Worm (Caenorhabditis elegans) whole organism, midembryonic: Measurements from ENCODE around the gene F59B2.9.

Source experiments
- T22C8.4 ChIP-seq: fragments of 200-800 bp; sonication (Bioruptor generic); IDR thresholded peaks from 2 replicates; pipeline ENCODE4 v1.3.6; 2022; ENCODE audit warnings: missing genetic modification characterization, missing compliant biosample characterization
- cog-1 ChIP-seq: sonication (generic microtip); optimal IDR thresholded peaks from 2 replicates; lab custom pipeline; 2016; ENCODE audit warnings: missing genetic modification characterization, missing compliant biosample characterization
- flt-1 ChIP-seq: fragments of 200-800 bp; sonication (Bioruptor generic); IDR thresholded peaks from 2 replicates; pipeline ENCODE4 v1.3.6; 2022; ENCODE audit warnings: missing genetic modification characterization, missing compliant biosample characterization
- klf-2 ChIP-seq: fragments of 200-800 bp; sonication (Bioruptor generic); conservative IDR thresholded peaks from 2 replicates; pipeline ENCODE4 v1.3.6; 2022; ENCODE audit warnings: missing genetic modification reagents, missing genetic modification characterization, missing compliant biosample characterization
- med-1 ChIP-seq: sonication (generic microtip); optimal IDR thresholded peaks from 2 replicates; lab custom pipeline; 2017; ENCODE audit warnings: missing genetic modification characterization, mild to moderate bottlenecking, missing compliant biosample characterization, antibody characterized with exemption, missing genetic modification reagents; ENCODE audit not compliant: insufficient read depth
- ref-1 ChIP-seq: fragments of 200-800 bp; sonication (Bioruptor generic); conservative IDR thresholded peaks from 2 replicates; pipeline ENCODE4 v1.3.6; 2022; ENCODE audit warnings: missing genetic modification reagents, missing genetic modification characterization, missing compliant biosample characterization
- tab-1 ChIP-seq: fragments of 200-800 bp; sonication (Bioruptor generic); IDR thresholded peaks from 2 replicates; pipeline ENCODE4 v1.3.6; 2022; ENCODE audit warnings: missing genetic modification characterization, missing compliant biosample characterization
- ztf-23 ChIP-seq: fragments of 200-800 bp; sonication (Bioruptor generic); IDR thresholded peaks from 2 replicates; pipeline ENCODE4 v1.3.6; 2022; ENCODE audit warnings: missing genetic modification reagents, missing genetic modification characterization, missing compliant biosample characterization
- ztf-29 ChIP-seq: fragments of 200-800 bp; sonication (Bioruptor generic); IDR thresholded peaks from 2 replicates; pipeline ENCODE4 v1.3.6; 2022; ENCODE audit warnings: missing genetic modification reagents, missing genetic modification characterization, missing compliant biosample characterization

F59B2.9 gene

DNA sequence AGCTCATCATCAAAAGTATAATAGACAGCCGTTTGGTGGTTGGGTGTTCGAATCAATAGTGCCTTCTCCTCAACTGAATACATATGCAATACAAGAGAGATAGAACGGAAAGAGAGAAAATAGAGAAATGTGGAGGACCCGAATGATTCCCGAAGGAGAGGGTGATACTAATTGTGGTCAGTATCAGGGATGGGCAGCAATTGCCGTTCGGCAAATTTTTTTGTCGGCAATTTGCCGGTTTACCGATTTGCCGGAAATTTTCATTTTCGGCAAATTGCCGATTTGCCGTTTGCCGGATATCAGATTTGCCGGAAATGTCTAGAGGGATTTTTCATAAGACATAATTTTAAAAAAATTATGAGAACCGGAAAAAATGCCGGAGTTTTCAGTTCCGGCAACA is at the start of gene F59B2.9:
Gene F59B2.9 (minus strand): TSS at position 101 of the 400 bp plus-strand sequence.
- no peak for TF ChIP-seq ref-1 (GFP tag; lab: Robert Waterston, UW)
- no peak for TF ChIP-seq ztf-23 (GFP tag; lab: Robert Waterston, UW)
- no peak for TF ChIP-seq tab-1 (GFP tag; lab: Robert Waterston, UW)
- no peak for TF ChIP-seq flt-1 (GFP tag; lab: Robert Waterston, UW)
- no peak for TF ChIP-seq klf-2 (GFP tag; lab: Robert Waterston, UW)
- TF ChIP-seq med-1 (GFP tag; lab: Kevin White, UChicago) = no peak
- TF ChIP-seq ztf-29 (GFP tag; lab: Robert Waterston, UW) = no peak
- no peak for TF ChIP-seq cog-1 (tag; lab: Kevin White, UChicago)
- no peak for TF ChIP-seq T22C8.4

DNA sequence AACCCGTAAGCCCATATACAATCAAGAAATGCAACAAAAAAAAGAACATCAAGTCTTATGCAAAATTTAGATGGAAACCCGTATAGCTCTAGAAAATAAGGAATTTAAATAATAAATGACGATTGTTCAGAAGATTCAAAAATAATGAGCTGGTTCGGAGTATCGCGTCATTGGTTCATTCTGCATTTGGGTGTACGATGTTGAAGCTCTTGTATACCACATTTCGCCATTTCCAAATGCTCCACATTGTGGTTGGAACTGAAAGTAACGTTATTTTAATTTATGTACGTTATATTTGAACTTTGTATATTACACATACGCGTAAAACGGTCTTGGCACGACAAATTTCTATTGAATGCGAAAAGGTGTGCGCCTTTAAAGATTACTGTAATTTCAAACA is 48.1 kb upstream of the F59B2.9 start:
- no peak for TF ChIP-seq flt-1 (GFP tag; lab: Robert Waterston, UW)
- no peak for TF ChIP-seq med-1 (GFP tag; lab: Kevin White, UChicago)

DNA sequence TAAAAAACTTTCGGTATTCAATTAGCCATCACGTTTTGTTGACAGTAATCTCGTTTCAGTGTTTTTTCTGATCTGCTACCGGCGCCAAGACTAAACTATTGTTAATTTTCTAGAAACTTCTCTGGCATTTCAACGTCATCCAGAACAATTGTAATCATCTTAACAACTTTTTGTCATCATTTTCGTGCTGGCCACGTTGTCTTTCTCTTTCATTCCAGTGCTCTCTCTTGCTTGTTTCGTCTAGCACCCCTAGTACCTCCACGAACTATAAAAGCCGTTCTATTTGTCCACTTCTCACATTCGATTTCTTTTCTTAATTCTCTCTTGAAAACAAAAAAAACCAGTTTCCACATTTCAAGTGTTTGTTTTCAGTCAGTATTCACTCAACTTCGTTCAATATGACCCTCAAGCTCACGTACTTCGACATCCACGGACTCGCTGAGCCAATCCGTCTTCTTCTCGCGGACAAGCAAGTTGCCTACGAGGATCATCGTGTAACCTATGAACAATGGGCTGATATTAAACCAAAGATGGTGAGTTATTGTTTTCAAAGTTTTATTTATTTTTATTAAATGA is 46.8 kb upstream of the F59B2.9 start, which contains the start of gene gst-1:
Gene gst-1 (plus strand): TSS at position 373 of the 576 bp plus-strand sequence.
- TF ChIP-seq flt-1 (GFP tag; lab: Robert Waterston, UW) = no peak

DNA sequence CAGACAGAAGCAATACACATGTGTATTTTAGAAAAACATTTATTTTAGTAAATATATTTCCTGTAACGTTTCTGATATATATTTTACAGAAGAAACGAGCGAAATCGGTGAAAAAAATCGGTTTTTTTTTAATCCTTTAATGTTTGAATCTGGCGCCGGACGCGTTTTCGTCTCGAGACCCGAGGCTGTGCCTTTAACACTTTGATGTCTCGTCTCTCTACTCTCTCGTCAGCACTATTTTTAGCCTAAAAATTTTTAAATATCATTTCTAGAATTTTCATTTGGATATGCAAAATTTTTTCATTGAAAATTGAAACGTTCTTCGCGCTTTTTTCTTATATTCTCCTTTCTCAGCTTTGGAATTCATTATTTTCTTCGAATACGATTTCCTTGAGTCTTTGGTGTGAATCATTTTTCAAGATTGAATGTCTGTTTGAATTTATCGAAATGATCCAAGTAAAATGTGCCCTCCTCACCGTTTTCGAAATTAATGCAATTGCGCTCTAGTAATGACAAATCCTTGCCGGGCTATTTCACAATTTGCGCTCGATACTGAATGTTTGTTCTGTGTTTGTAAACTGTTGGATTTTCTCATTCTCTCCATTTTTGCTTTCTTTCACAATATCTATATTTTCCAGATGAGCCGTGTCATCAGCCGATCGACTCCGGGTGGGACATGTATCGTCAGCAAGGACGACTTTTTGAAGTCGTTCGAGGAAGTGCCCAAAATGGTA is 42.4 kb upstream of the F59B2.9 start, which contains the start of gene cls-2:
Gene cls-2 (plus strand): TSS at position 635 of the 734 bp plus-strand sequence.
- TF ChIP-seq klf-2 (GFP tag; lab: Robert Waterston, UW) = no peak

DNA sequence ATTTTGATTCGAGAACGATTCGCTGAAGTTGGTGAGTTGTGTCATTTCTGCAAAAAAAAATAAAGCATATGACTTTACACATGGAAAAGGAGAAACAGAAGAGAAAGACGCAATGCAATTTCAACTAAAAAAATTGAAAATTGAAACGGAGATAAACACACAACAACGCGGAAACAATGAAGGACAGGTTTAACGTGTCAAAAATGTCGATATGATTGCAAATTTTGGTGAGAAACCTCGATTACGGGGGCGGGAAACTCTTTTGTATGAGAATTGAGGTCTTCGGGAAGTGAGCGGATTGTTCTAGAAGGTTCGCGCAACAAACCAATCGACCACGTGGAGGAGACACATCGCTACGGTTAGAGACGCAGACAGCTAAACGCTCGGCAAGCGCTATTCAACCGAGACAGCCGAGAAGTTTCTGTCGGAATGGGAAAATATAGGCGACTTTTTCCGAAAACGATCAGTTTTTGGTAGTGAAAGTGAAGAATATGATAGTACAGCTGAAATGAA is 41.6 kb upstream of the F59B2.9 start, which contains the start of gene R107.5:
Gene R107.5 (minus strand): TSS at position 51 of the 513 bp plus-strand sequence.
- TF ChIP-seq T22C8.4 (peak; percentile 52; the same call in 1 of the 2 replicates), ref-1 (GFP tag; lab: Robert Waterston, UW) (no peak), ztf-23 (GFP tag; lab: Robert Waterston, UW) (peak; percentile 81), ztf-29 (GFP tag; lab: Robert Waterston, UW) (no peak), flt-1 (GFP tag; lab: Robert Waterston, UW) (peak; percentile 78), klf-2 (GFP tag; lab: Robert Waterston, UW) (no peak), cog-1 (tag; lab: Kevin White, UChicago) (no peak)

DNA sequence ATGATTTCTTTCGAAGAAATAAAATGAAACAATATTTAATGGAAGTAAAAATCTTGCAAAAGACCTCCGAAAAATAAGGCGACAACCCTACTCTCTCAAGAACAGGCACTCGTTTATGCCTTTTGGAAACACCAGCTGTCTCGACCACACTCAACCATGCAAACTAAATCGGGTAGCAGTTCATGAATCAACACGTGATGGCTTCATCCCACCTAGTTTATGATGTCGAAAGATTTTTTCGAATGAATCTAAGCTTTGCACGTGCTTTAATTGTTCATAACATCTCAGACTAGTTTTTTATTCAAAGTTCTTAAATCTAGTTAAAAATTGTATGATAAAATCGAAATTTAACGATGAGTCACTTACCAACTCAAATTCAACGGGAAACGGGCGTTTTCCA is 41.1 kb upstream of the F59B2.9 start:
- TF ChIP-seq tab-1 (GFP tag; lab: Robert Waterston, UW) = no peak
- no peak for TF ChIP-seq T22C8.4
- no peak for TF ChIP-seq ref-1 (GFP tag; lab: Robert Waterston, UW)
- TF ChIP-seq ztf-23 (GFP tag; lab: Robert Waterston, UW) = no peak
- TF ChIP-seq cog-1 (tag; lab: Kevin White, UChicago) = no peak
- TF ChIP-seq flt-1 (GFP tag; lab: Robert Waterston, UW) = no peak
- no peak for TF ChIP-seq med-1 (GFP tag; lab: Kevin White, UChicago)
- TF ChIP-seq klf-2 (GFP tag; lab: Robert Waterston, UW) = no peak
- no peak for TF ChIP-seq ztf-29 (GFP tag; lab: Robert Waterston, UW)

DNA sequence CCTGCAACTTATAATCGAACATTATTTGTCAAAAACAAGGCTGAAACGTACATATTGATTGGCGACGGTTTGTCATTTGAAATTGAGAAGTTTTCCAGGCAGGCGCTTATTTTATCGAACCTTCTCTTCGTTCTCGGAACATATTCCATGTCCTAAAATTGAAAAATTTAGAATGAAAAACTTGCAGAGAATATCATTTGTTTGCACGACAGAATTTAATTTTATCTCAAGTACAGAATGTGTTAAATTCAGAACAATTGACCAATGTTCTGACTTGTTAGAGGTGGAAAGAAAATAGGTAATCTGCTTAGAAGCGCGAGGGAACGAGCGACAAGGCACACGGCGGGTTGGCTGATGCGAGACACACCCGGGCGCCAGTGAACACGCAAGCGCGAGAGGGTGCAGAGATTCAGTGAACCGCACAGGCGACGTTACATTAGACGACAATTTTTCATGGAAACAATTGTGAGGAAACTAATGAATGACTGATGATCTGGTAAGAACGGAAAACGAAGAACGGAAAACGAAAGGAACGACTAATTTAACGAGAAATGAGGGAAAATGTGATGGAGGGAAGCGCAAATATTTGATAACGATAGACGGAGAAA is 40.3 kb upstream of the F59B2.9 start:
- TF ChIP-seq klf-2 (GFP tag; lab: Robert Waterston, UW) = peak; percentile 38; the same call in 1 of the 2 replicates
- TF ChIP-seq cog-1 (tag; lab: Kevin White, UChicago) = no peak
- TF ChIP-seq ztf-29 (GFP tag; lab: Robert Waterston, UW) = 0 out of 2 replicates have a peak, but pooled peaks have one; percentile 18
- no peak for TF ChIP-seq ref-1 (GFP tag; lab: Robert Waterston, UW)
- no peak for TF ChIP-seq T22C8.4

DNA sequence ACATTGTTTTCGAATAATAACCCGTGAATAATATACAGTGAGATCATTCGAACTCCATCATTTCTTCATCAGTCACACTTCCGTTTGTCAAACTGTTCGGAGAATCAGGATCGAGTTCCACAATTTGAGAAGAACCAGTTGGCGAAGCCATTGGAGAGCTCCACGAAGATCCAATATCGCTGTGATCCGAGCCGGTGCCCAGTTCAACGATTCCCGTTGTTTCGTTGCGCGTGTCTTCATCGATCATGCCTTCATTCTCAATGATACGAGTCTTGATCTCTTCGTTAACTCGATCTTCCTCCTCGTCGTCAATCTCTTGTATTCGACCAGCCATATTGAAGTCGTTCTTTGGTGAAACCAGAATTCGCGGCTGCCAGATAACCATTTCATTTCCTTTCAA is 39.5 kb upstream of the F59B2.9 start:
- TF ChIP-seq klf-2 (GFP tag; lab: Robert Waterston, UW) = no peak
- TF ChIP-seq tab-1 (GFP tag; lab: Robert Waterston, UW) = no peak
- TF ChIP-seq ref-1 (GFP tag; lab: Robert Waterston, UW) = no peak
- TF ChIP-seq ztf-29 (GFP tag; lab: Robert Waterston, UW) = no peak

DNA sequence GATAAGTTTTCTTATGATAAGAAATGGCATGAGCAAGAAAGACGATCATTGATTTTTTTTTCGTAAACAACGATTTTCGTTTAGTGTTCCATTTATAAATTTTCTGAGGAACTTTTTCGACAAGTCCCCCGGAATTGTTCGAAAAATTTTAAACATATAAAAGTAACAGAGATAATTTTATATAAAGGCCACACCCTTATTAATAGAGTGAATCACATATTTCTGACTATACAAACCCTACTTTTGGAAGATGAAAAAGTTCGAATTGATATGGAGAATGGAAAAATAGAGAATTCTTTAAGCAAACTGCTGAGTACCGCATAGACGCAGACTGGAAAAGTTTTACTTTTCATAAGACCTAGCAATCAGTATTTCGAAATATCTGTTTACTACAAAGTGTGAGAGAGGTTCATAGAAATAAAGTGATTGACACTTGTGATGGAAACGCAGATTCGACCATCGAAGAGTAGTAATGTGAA is 38.9 kb upstream of the F59B2.9 start:
- TF ChIP-seq T22C8.4 = no peak

DNA sequence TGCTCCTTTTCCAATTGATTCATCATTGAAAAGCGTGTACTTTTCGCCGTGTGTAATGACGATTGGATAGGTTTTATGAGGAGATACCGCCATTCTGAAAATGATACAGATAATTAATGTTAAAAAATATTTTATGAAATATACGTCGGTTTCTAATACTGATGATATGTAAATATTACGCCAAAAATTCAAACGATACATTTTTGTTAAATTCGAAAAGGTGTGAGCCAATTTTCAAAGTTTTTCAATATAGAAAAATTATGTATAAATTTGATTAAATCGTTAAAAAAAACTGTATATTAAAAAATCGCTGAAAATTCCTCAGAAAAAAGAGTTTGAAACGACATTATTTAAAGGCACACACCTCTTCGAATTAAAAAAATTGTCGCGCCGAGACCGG is 38.4 kb upstream of the F59B2.9 start, which contains the start of gene ikke-1:
Gene ikke-1 (minus strand): TSS at position 101 of the 400 bp plus-strand sequence.
- no peak for TF ChIP-seq flt-1 (GFP tag; lab: Robert Waterston, UW)
- TF ChIP-seq tab-1 (GFP tag; lab: Robert Waterston, UW) = no peak
- TF ChIP-seq klf-2 (GFP tag; lab: Robert Waterston, UW) = no peak
- TF ChIP-seq ztf-23 (GFP tag; lab: Robert Waterston, UW) = no peak
- TF ChIP-seq T22C8.4 = no peak
- no peak for TF ChIP-seq ztf-29 (GFP tag; lab: Robert Waterston, UW)
- no peak for TF ChIP-seq cog-1 (tag; lab: Kevin White, UChicago)
- TF ChIP-seq med-1 (GFP tag; lab: Kevin White, UChicago) = no peak
- no peak for TF ChIP-seq ref-1 (GFP tag; lab: Robert Waterston, UW)
